Worm (Caenorhabditis elegans) whole organism, midembryonic: ENCODE measurements around the gene mrps-33.

Source experiments
- cog-1 ChIP-seq: sonication (generic microtip); optimal IDR thresholded peaks from 2 replicates; lab custom pipeline; 2016; ENCODE audit warnings: missing genetic modification characterization, missing compliant biosample characterization
- med-1 ChIP-seq: sonication (generic microtip); optimal IDR thresholded peaks from 2 replicates; lab custom pipeline; 2017; ENCODE audit warnings: missing genetic modification characterization, mild to moderate bottlenecking, missing compliant biosample characterization, antibody characterized with exemption, missing genetic modification reagents; ENCODE audit not compliant: insufficient read depth
- ztf-23 ChIP-seq: fragments of 200-800 bp; sonication (Bioruptor generic); IDR thresholded peaks from 2 replicates; pipeline ENCODE4 v1.3.6; 2022; ENCODE audit warnings: missing genetic modification reagents, missing genetic modification characterization, missing compliant biosample characterization

- TF ChIP-seq ztf-23 (GFP tag; lab: Robert Waterston, UW) (no peak), cog-1 (tag; lab: Kevin White, UChicago) (no peak), med-1 (GFP tag; lab: Kevin White, UChicago) (no peak)
Observed at ce11 chrIV:8739926-8740325, at the start of gene mrps-33.
